Fruit fly (Drosophila melanogaster) whole organism, adult: Measurements from ENCODE around the gene Samuel.
A peak's percentile ranks its signal among the peaks of the same experiment; 100 is the strongest.

Experiments used
- CG11617 ChIP-seq: fragments of 200-800 bp; sonication (Bioruptor generic); optimal IDR thresholded peaks from 2 replicates; lab custom pipeline; 2017; ENCODE audit warnings: mild to moderate bottlenecking, missing biosample characterization, missing genetic modification reagents, missing genetic modification characterization
- CG12768 ChIP-seq: fragments of 200-800 bp; sonication (Bioruptor generic); optimal IDR thresholded peaks from 2 replicates; lab custom pipeline; 2017; ENCODE audit warnings: missing biosample characterization, missing genetic modification characterization, mild to moderate bottlenecking, moderate library complexity, missing genetic modification reagents
- CG14711 ChIP-seq: fragments of 200-800 bp; sonication (Bioruptor generic); optimal IDR thresholded peaks from 2 replicates; lab custom pipeline; 2018; ENCODE audit warnings: missing biosample characterization, mild to moderate bottlenecking, missing genetic modification characterization, moderate library complexity
- CG1620 ChIP-seq: fragments of 200-800 bp; sonication (Bioruptor generic); optimal IDR thresholded peaks from 2 replicates; lab custom pipeline; 2016; ENCODE audit warnings: missing biosample characterization, missing genetic modification characterization
- CG33017 ChIP-seq: fragments of 200-800 bp; sonication (Bioruptor generic); optimal IDR thresholded peaks from 2 replicates; lab custom pipeline; 2018; ENCODE audit warnings: missing biosample characterization, mild to moderate bottlenecking, missing genetic modification characterization, moderate library complexity
- CG5204 ChIP-seq: fragments of 200-800 bp; sonication (Bioruptor generic); optimal IDR thresholded peaks from 2 replicates; lab custom pipeline; 2016; ENCODE audit warnings: missing biosample characterization, missing genetic modification characterization
- CG7045 ChIP-seq: fragments of 200-800 bp; sonication (Bioruptor generic); optimal IDR thresholded peaks from 2 replicates; lab custom pipeline; 2017; ENCODE audit warnings: missing biosample characterization, mild to moderate bottlenecking, missing genetic modification characterization
- CG7101 ChIP-seq: fragments of 200-800 bp; sonication (Bioruptor generic); optimal IDR thresholded peaks from 2 replicates; lab custom pipeline; 2018; ENCODE audit warnings: missing biosample characterization, mild to moderate bottlenecking, missing genetic modification characterization, moderate library complexity
- Clk ChIP-seq: fragments of 200-800 bp; sonication (Bioruptor generic); optimal IDR thresholded peaks from 2 replicates; lab custom pipeline; 2017; ENCODE audit warnings: missing biosample characterization, missing genetic modification characterization
- Crg-1 ChIP-seq: fragments of 200-800 bp; sonication (Bioruptor generic); optimal IDR thresholded peaks from 2 replicates; lab custom pipeline; 2016; ENCODE audit warnings: missing biosample characterization, missing genetic modification characterization
- Hr96 ChIP-seq: fragments of 200-800 bp; sonication (Bioruptor generic); optimal IDR thresholded peaks from 2 replicates; lab custom pipeline; 2016; ENCODE audit warnings: missing biosample characterization, missing genetic modification characterization
- Mnt ChIP-seq: fragments of 200-800 bp; sonication (Bioruptor generic); optimal IDR thresholded peaks from 2 replicates; lab custom pipeline; 2016; ENCODE audit warnings: missing biosample characterization, mild to moderate bottlenecking, missing genetic modification characterization
- bab1 ChIP-seq: fragments of 200-800 bp; sonication (Bioruptor generic); optimal IDR thresholded peaks from 3 replicates; lab custom pipeline; 2019; ENCODE audit warnings: missing biosample characterization, mild to moderate bottlenecking, missing genetic modification characterization, moderate library complexity
- cic ChIP-seq: fragments of 200-800 bp; sonication (Bioruptor generic); optimal IDR thresholded peaks from 2 replicates; lab custom pipeline; 2017; ENCODE audit warnings: missing biosample characterization, mild to moderate bottlenecking, missing genetic modification characterization, moderate library complexity
- cnc ChIP-seq, 2 experiments: fragments of >200 bp; optimal IDR thresholded peaks; 2 replicates each; lab custom pipeline; 2017
- kay ChIP-seq: fragments of 200-800 bp; sonication (Bioruptor generic); peaks from one replicate; lab custom pipeline; 2016; ENCODE audit warnings: missing biosample characterization, missing genetic modification characterization, borderline replicate concordance
- ovo ChIP-seq: fragments of 200-800 bp; sonication (Bioruptor generic); optimal IDR thresholded peaks from 2 replicates; lab custom pipeline; 2016; ENCODE audit warnings: missing biosample characterization, missing genetic modification characterization
- pad ChIP-seq: fragments of 200-800 bp; sonication (Bioruptor generic); optimal IDR thresholded peaks from 3 replicates; lab custom pipeline; 2017; ENCODE audit warnings: missing biosample characterization, missing genetic modification characterization, mild to moderate bottlenecking, moderate library complexity, missing genetic modification reagents
- tj ChIP-seq: fragments of 200-800 bp; sonication (Bioruptor generic); optimal IDR thresholded peaks from 3 replicates; lab custom pipeline; 2017; ENCODE audit warnings: missing biosample characterization, mild to moderate bottlenecking, missing genetic modification characterization, moderate library complexity
- toe ChIP-seq: fragments of 200-800 bp; sonication (Bioruptor generic); optimal IDR thresholded peaks from 2 replicates; lab custom pipeline; 2016; ENCODE audit warnings: missing biosample characterization, missing genetic modification characterization

Gene Samuel

dm6 chr2L:11037583-11038517 is 28.9 kb downstream of the Samuel start:
- TF ChIP-seq bab1 (GFP tag; lab: Kevin White, UChicago), result no peak
- no peak for TF ChIP-seq CG33017 (tag; lab: Kevin White, UChicago)
- peak; percentile 27 for TF ChIP-seq kay (GFP tag; lab: Kevin White, UChicago)
- no peak for TF ChIP-seq Mnt (GFP tag; lab: Kevin White, UChicago)
- no peak for TF ChIP-seq CG11617 (GFP tag; lab: Kevin White, UChicago)

- TF ChIP-seq pad (GFP tag; lab: Kevin White, UChicago), result no peak
- no peak for TF ChIP-seq ovo (GFP tag; lab: Kevin White, UChicago)
- no peak for TF ChIP-seq cnc (optimal IDR thresholded peaks at IDR 0.05; lab: Kevin White, UChicago)
- no peak for TF ChIP-seq CG1620 (GFP tag; lab: Kevin White, UChicago)
- no peak for TF ChIP-seq CG7045
- no peak for TF ChIP-seq CG12768 (GFP tag; lab: Kevin White, UChicago)
- TF ChIP-seq Clk (GFP tag; lab: Kevin White, UChicago), result no peak
- TF ChIP-seq CG5204 (GFP tag; lab: Kevin White, UChicago), result no peak
- no peak for TF ChIP-seq tj (GFP tag; lab: Kevin White, UChicago)
- TF ChIP-seq CG7101 (tag; lab: Kevin White, UChicago), result no peak
- TF ChIP-seq Mnt (GFP tag; lab: Kevin White, UChicago), result no peak
- no peak for TF ChIP-seq bab1 (GFP tag; lab: Kevin White, UChicago)
- no peak for TF ChIP-seq Hr96 (GFP tag; lab: Kevin White, UChicago)
- TF ChIP-seq CG33017 (tag; lab: Kevin White, UChicago), result no peak
Observed at dm6 chr2L:11034495-11034894, 32.3 kb downstream of the Samuel start, which contains the start of gene CG18666. TSS of gene CG18666 (plus strand) at chr2L:11034795.

dm6 chr2L:11032285-11032970 is 34.4 kb downstream of the Samuel start:
- no peak for TF ChIP-seq cnc (optimal IDR thresholded peaks at IDR 0.05; lab: Kevin White, UChicago)
- TF ChIP-seq CG14711, result no peak
- TF ChIP-seq toe (GFP tag; lab: Kevin White, UChicago), result no peak
- no peak for TF ChIP-seq CG7045
- TF ChIP-seq CG5204 (GFP tag; lab: Kevin White, UChicago), result no peak
- TF ChIP-seq Crg-1 (GFP tag; lab: Kevin White, UChicago), result no peak
- TF ChIP-seq CG1620 (GFP tag; lab: Kevin White, UChicago), result no peak
- TF ChIP-seq tj (GFP tag; lab: Kevin White, UChicago), result no peak
- no peak for TF ChIP-seq CG12768 (GFP tag; lab: Kevin White, UChicago)
- TF ChIP-seq ovo (GFP tag; lab: Kevin White, UChicago), result no peak
- no peak for TF ChIP-seq CG33017 (tag; lab: Kevin White, UChicago)
- TF ChIP-seq CG7101 (tag; lab: Kevin White, UChicago), result no peak
- no peak for TF ChIP-seq Hr96 (GFP tag; lab: Kevin White, UChicago)
- no peak for TF ChIP-seq Mnt (GFP tag; lab: Kevin White, UChicago)
- TF ChIP-seq CG11617 (GFP tag; lab: Kevin White, UChicago), result no peak
- no peak for TF ChIP-seq pad (GFP tag; lab: Kevin White, UChicago)
- no peak for TF ChIP-seq bab1 (GFP tag; lab: Kevin White, UChicago)
- TF ChIP-seq Clk (GFP tag; lab: Kevin White, UChicago), result no peak
- no peak for TF ChIP-seq cic (GFP tag; lab: Kevin White, UChicago)
- TF ChIP-seq kay (GFP tag; lab: Kevin White, UChicago), result no peak

DNA sequence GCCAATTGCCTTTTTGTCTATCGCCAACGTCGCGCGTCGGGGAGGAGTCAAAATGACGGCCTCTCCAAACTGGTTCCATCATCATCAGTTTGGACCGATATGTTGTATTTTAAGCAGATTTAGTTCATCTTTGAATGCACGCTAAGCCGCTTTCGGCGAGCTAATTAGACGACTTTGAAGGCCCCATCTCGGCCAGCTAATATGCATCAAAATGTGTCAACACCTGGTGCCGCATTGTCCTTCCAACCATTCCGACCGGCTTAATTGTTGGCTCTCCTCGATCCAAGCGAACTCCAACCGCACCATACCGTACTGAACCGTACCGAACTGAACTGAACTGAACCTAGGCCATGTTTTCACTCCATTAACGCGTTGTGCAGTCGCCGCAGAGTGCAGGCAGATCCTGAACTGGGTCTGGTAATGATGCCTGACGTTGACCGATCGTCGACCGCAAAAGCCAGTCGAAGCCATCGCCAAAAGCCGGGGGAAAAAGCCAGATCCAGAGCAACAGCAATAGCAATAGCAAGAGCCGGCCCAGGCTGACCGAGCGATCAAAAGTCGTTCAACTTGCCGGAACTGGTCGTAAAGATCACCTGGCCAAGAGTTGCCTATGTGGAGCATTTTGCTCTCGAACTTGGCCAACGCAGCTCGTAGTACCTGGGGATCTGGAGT is 38.8 kb downstream of the Samuel start:
- TF ChIP-seq CG33017 (tag; lab: Kevin White, UChicago) (no peak), CG12768 (GFP tag; lab: Kevin White, UChicago) (no peak), CG7101 (tag; lab: Kevin White, UChicago) (no peak), pad (GFP tag; lab: Kevin White, UChicago) (no peak), CG5204 (GFP tag; lab: Kevin White, UChicago) (no peak), Hr96 (GFP tag; lab: Kevin White, UChicago) (no peak), CG11617 (GFP tag; lab: Kevin White, UChicago) (no peak), CG1620 (GFP tag; lab: Kevin White, UChicago) (no peak), Mnt (GFP tag; lab: Kevin White, UChicago) (no peak), cnc (optimal IDR thresholded peaks at IDR 0.05; lab: Kevin White, UChicago) (no peak), ovo (GFP tag; lab: Kevin White, UChicago) (no peak), CG14711 (no peak), Clk (GFP tag; lab: Kevin White, UChicago) (no peak), toe (GFP tag; lab: Kevin White, UChicago) (no peak), cic (GFP tag; lab: Kevin White, UChicago) (no peak), CG7045 (no peak)

DNA sequence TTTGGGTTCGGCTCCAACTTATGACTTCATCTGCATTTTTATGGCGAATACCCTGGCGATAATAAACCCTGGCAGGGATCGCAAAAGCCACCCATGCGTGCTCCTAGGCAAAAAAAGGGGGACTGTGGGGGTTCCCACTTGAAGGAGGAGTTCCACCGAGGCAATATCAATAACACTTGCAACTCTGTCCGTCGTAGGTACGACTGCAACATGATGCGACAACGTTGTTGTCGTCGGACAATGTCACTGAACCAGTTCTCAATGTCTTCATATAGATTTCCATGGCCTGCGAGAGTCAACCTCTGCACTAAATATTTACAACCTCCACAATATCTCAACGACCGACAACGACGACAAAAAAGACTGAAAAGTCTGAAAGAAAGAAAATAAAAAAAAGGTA is 39.6 kb downstream of the Samuel start:
- no peak for TF ChIP-seq CG14711
- TF ChIP-seq CG7101 (tag; lab: Kevin White, UChicago), result no peak
- no peak for TF ChIP-seq CG11617 (GFP tag; lab: Kevin White, UChicago)
- TF ChIP-seq Clk (GFP tag; lab: Kevin White, UChicago), result no peak
- no peak for TF ChIP-seq CG7045
- TF ChIP-seq cnc (optimal IDR thresholded peaks at IDR 0.05; lab: Kevin White, UChicago), result no peak
- TF ChIP-seq CG33017 (tag; lab: Kevin White, UChicago), result no peak
- no peak for TF ChIP-seq cic (GFP tag; lab: Kevin White, UChicago)
- no peak for TF ChIP-seq kay (GFP tag; lab: Kevin White, UChicago)
- no peak for TF ChIP-seq bab1 (GFP tag; lab: Kevin White, UChicago)
- no peak for TF ChIP-seq toe (GFP tag; lab: Kevin White, UChicago)
- TF ChIP-seq tj (GFP tag; lab: Kevin White, UChicago), result no peak
- TF ChIP-seq ovo (GFP tag; lab: Kevin White, UChicago), result no peak
- TF ChIP-seq pad (GFP tag; lab: Kevin White, UChicago), result no peak
- no peak for TF ChIP-seq Crg-1 (GFP tag; lab: Kevin White, UChicago)
- no peak for TF ChIP-seq CG12768 (GFP tag; lab: Kevin White, UChicago)
- no peak for TF ChIP-seq CG1620 (GFP tag; lab: Kevin White, UChicago)
- TF ChIP-seq Hr96 (GFP tag; lab: Kevin White, UChicago), result no peak
- TF ChIP-seq Mnt (GFP tag; lab: Kevin White, UChicago), result no peak
